Worm (Caenorhabditis elegans) whole organism, L4/young adult: Measurements from ENCODE around the gene clec-88.

ENCODE experiments used
- W03F9.2 ChIP-seq: fragments of 150-350 bp; optimal IDR thresholded peaks from 2 replicates; lab custom pipeline; 2014; ENCODE audit warnings: missing biosample characterization, missing genetic modification characterization
- dao-5 ChIP-seq: sonication (generic microtip); optimal IDR thresholded peaks from 2 replicates; lab custom pipeline; 2016; ENCODE audit warnings: missing genotype, missing genetic modification characterization, moderate library complexity, missing compliant biosample characterization
- him-1 ChIP-seq: sonication (generic microtip); optimal IDR thresholded peaks from 2 replicates; lab custom pipeline; 2016; ENCODE audit warnings: missing genotype, missing genetic modification reagents, missing genetic modification characterization, missing compliant biosample characterization

ce11 chrII:6331222-6331830, 34.2 kb upstream of the clec-88 start, which contains the start of gene set-4:
- TF ChIP-seq W03F9.2 (tag; lab: Kevin White, UChicago), result peak; percentile 51
- peak; percentile 78 for TF ChIP-seq him-1 (tag; lab: Kevin White, UChicago)
- TF ChIP-seq dao-5 (tag; lab: Kevin White, UChicago), result no peak
